Fruit fly (Drosophila melanogaster): ENCODE measurements around the gene CG10864.
A peak's percentile ranks its signal among the peaks of the same experiment; 100 is the strongest.

The CG10864 gene

DNA sequence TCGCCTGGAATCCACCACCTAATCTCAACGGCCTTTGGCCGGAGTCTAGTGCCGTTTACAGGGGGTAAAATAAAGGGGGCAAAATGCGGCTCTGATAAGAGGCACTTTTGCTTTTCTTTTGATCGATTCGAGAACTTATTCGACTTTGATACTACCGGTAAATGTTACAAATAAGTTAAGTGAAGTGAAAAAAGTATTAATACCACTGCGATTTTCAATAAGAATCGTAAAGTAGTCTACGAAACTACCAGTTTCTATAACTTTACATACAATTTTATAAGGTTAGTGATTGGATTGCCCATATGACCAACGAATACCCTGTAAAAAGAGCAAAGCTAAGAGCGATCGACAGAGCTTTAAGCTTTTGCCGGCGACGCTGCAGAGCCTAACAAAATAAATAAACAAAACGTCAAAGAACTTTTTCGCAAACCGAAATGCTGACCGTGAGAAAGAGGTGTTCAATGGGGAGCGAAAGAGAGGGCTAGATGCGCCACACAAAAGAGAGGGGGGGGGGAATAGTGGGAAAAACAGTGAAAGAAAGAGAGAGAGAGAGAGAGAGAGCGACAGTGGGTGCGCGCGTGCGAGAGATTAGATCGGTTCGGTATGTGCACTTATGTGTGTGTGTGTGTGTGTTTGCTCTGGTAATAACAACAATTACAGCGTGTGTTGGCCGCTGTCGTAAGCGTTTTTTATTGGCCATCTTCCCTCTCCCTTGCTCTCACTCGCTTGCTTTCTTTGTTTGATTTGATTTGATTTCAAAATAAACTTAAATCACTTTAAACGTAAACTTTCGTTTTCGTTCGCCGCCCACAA is 25.3 kb upstream of the CG10864 start (continued):
- TF ChIP-seq MESR4 (GFP tag; optimal IDR thresholded peaks at IDR 0.05) (no peak), CG8765 (GFP tag; IDR thresholded peaks at IDR 0.05) (no peak), CG9932 (GFP tag; IDR thresholded peaks at IDR 0.05) (0 out of 2 replicates have a peak, but pooled peaks have one; percentile 16), Dip3 (GFP tag; optimal IDR thresholded peaks at IDR 0.05) (peak; percentile 64), CG4730 (GFP tag; IDR thresholded peaks at IDR 0.05) (peak; percentile 56), CG12744 (GFP tag; optimal IDR thresholded peaks at IDR 0.05) (no peak), zen2 (GFP tag; IDR thresholded peaks at IDR 0.05; ENCODE audit: partially characterized antibody) (no peak), CG4282 (GFP tag; optimal IDR thresholded peaks at IDR 0.05) (no peak), CG34422 (GFP tag; IDR thresholded peaks at IDR 0.05) (no peak; the same call in 2 of the 3 replicates), ash1 (GFP tag; optimal IDR thresholded peaks at IDR 0.05) (no peak), h (optimal IDR thresholded peaks at IDR 0.05) (no peak), phol (tag; optimal IDR thresholded peaks at IDR 0.05) (peak; percentile 71), hth (optimal IDR thresholded peaks at IDR 0.05) (no peak), CG15696 (tag; optimal IDR thresholded peaks at IDR 0.05) (no peak), CTCF (GFP tag; optimal IDR thresholded peaks at IDR 0.05) (no peak), ERR (GFP tag; optimal IDR thresholded peaks at IDR 0.05) (peak; percentile 34), tin (GFP tag; optimal IDR thresholded peaks at IDR 0.05) (peak; percentile 21), CG7556 (GFP tag; optimal IDR thresholded peaks at IDR 0.05) (peak; percentile 73), seq (GFP tag; IDR thresholded peaks at IDR 0.05) (peak; percentile 53; the same call in 1 of the 2 replicates), CG14667 (GFP tag; IDR thresholded peaks at IDR 0.05) (no peak), pzg (GFP tag; optimal IDR thresholded peaks at IDR 0.05) (no peak), peb (GFP tag; IDR thresholded peaks at IDR 0.05) (no peak), Bgb (GFP tag; IDR thresholded peaks at IDR 0.05; ENCODE audit: partially characterized antibody) (no peak), NFAT (GFP tag; IDR thresholded peaks at IDR 0.05) (no peak; the same call in 1 of the 2 replicates), prd (optimal IDR thresholded peaks at IDR 0.05) (no peak), prd (GFP tag; IDR thresholded peaks at IDR 0.05) (peak; percentile 57), Mrtf (GFP tag; IDR thresholded peaks at IDR 0.05) (no peak), CG31441 (GFP tag; IDR thresholded peaks at IDR 0.05) (peak; percentile 68), mirr (GFP tag; optimal IDR thresholded peaks at IDR 0.05) (no peak), TFAM (GFP tag; optimal IDR thresholded peaks at IDR 0.05) (no peak), CG1603 (tag; optimal IDR thresholded peaks at IDR 0.05) (peak; percentile 68), CG11398 (GFP tag; optimal IDR thresholded peaks at IDR 0.05) (no peak), Hmx (GFP tag; optimal IDR thresholded peaks at IDR 0.05) (peak; percentile 44), CG5953 (GFP tag; IDR thresholded peaks at IDR 0.05) (no peak), crol (GFP tag; IDR thresholded peaks at IDR 0.05) (peak; percentile 87), CG8944 (GFP tag; optimal IDR thresholded peaks at IDR 0.05) (peak; percentile 63), scrt (GFP tag; optimal IDR thresholded peaks at IDR 0.05) (peak; percentile 49), Xbp1 (GFP tag; optimal IDR thresholded peaks at IDR 0.05) (peak; percentile 58), CG10274 (GFP tag; optimal IDR thresholded peaks at IDR 0.05) (peak; percentile 41), dm (GFP tag; optimal IDR thresholded peaks at IDR 0.05) (peak; percentile 22), Sry-δ (GFP tag; optimal IDR thresholded peaks at IDR 0.05) (peak; percentile 30), sr (GFP tag; IDR thresholded peaks at IDR 0.05) (no peak), luna (GFP tag; optimal IDR thresholded peaks at IDR 0.05) (no peak), gem (tag; optimal IDR thresholded peaks at IDR 0.05) (peak; percentile 82), tll (GFP tag; optimal IDR thresholded peaks at IDR 0.05) (no peak), CG2875 (GFP tag; optimal IDR thresholded peaks at IDR 0.05) (no peak), pho (GFP tag; optimal IDR thresholded peaks at IDR 0.05) (peak; percentile 71), Oli (tag; optimal IDR thresholded peaks at IDR 0.05) (peak; percentile 63), CG4404 (GFP tag; IDR thresholded peaks at IDR 0.05) (no peak; the same call in 1 of the 2 replicates), sug (tag; optimal IDR thresholded peaks at IDR 0.05) (peak; percentile 96), sc (optimal IDR thresholded peaks at IDR 0.05) (no peak), sc (GFP tag; optimal IDR thresholded peaks at IDR 0.05) (peak; percentile 36)

All from whole organism, embryonic.